Worm (Caenorhabditis elegans) whole organism, L3 larva: ENCODE results near the gene slc-36.1.
A peak's percentile ranks its signal among the peaks of the same experiment; 100 is the strongest.

ENCODE experiments used
- R02D3.7 ChIP-seq: fragments of 150-350 bp; optimal IDR thresholded peaks from 2 replicates; lab custom pipeline; 2014; ENCODE audit warnings: missing biosample characterization, missing genetic modification characterization
- ZK546.5 ChIP-seq: sonication (generic microtip); optimal IDR thresholded peaks from 2 replicates; lab custom pipeline; 2017; ENCODE audit warnings: missing biosample characterization, missing genetic modification characterization
- ama-1 ChIP-seq: fragments of 150-350 bp; optimal IDR thresholded peaks from 2 replicates; lab custom pipeline; 2018
- ceh-28 ChIP-seq: fragments of 150-350 bp; optimal IDR thresholded peaks from 2 replicates; lab custom pipeline; 2014; ENCODE audit warnings: missing biosample characterization, missing genetic modification reagents, missing genetic modification characterization
- ceh-82 ChIP-seq: fragments of 150-350 bp; optimal IDR thresholded peaks from 2 replicates; lab custom pipeline; 2014; ENCODE audit warnings: missing biosample characterization, missing genetic modification characterization
- ceh-9 ChIP-seq: sonication (generic microtip); optimal IDR thresholded peaks from 2 replicates; lab custom pipeline; 2018; ENCODE audit warnings: missing biosample characterization, missing genetic modification characterization
- daf-12 ChIP-seq: fragments of 150-350 bp; optimal IDR thresholded peaks from 2 replicates; lab custom pipeline; 2014; ENCODE audit warnings: missing biosample characterization, missing genetic modification reagents, missing genetic modification characterization
- egl-27 ChIP-seq: sonication (generic microtip); optimal IDR thresholded peaks from 4 replicates; lab custom pipeline; 2017; ENCODE audit warnings: missing biosample characterization, missing genetic modification reagents, missing genetic modification characterization
- elt-1 ChIP-seq: fragments of 150-350 bp; optimal IDR thresholded peaks from 2 replicates; lab custom pipeline; 2014; ENCODE audit warnings: missing biosample characterization, missing genetic modification characterization
- elt-2 ChIP-seq: sonication (generic microtip); optimal IDR thresholded peaks from 2 replicates; lab custom pipeline; 2016; ENCODE audit warnings: missing genetic modification reagents, mild to moderate bottlenecking, missing genetic modification characterization, missing compliant biosample characterization
- elt-3 ChIP-seq, 3 experiments: fragments of 150-350 bp in 1 of 3; sonication (generic microtip) in 2 of 3; optimal IDR thresholded peaks; 2 replicates in 2 of 3; 4 replicates in 1 of 3; lab custom pipeline; 2014 to 2017; ENCODE audit warnings: missing biosample characterization in 3 of 3, missing genetic modification characterization in 3 of 3
- fkh-10 ChIP-seq: sonication (generic microtip); optimal IDR thresholded peaks from 2 replicates; lab custom pipeline; 2017; ENCODE audit warnings: missing biosample characterization, missing genetic modification reagents, missing genetic modification characterization
- fkh-2 ChIP-seq: fragments of 150-350 bp; optimal IDR thresholded peaks from 2 replicates; lab custom pipeline; 2014; ENCODE audit warnings: missing biosample characterization, missing genetic modification reagents, missing genetic modification characterization
- fos-1 ChIP-seq: fragments of 150-350 bp; optimal IDR thresholded peaks from 2 replicates; lab custom pipeline; 2014; ENCODE audit warnings: missing biosample characterization, missing genetic modification characterization
- hmg-11 ChIP-seq: sonication (generic microtip); optimal IDR thresholded peaks from 2 replicates; lab custom pipeline; 2016; ENCODE audit warnings: missing genetic modification characterization, missing compliant biosample characterization
- jun-1 ChIP-seq: fragments of 150-350 bp; optimal IDR thresholded peaks from 2 replicates; lab custom pipeline; 2014; ENCODE audit warnings: missing biosample characterization, missing genetic modification reagents, missing genetic modification characterization
- lin-15B ChIP-seq: fragments of 150-350 bp; optimal IDR thresholded peaks from 2 replicates; lab custom pipeline; 2014; ENCODE audit warnings: missing biosample characterization, missing genetic modification characterization
- lin-39 ChIP-seq: fragments of 150-350 bp; optimal IDR thresholded peaks from 2 replicates; lab custom pipeline; 2018; ENCODE audit warnings: missing biosample characterization, missing genetic modification reagents, missing genetic modification characterization
- lsy-12 ChIP-seq: sonication (generic microtip); optimal IDR thresholded peaks from 2 replicates; lab custom pipeline; 2016; ENCODE audit warnings: mild to moderate bottlenecking, missing genetic modification characterization, missing compliant biosample characterization
- mdl-1 ChIP-seq: fragments of 150-350 bp; optimal IDR thresholded peaks from 2 replicates; lab custom pipeline; 2014; ENCODE audit warnings: missing biosample characterization, missing genetic modification characterization
- mml-1 ChIP-seq: fragments of 150-350 bp; sonication (generic microtip); optimal IDR thresholded peaks from 3 replicates; lab custom pipeline; 2014; ENCODE audit warnings: missing biosample characterization, missing genetic modification characterization
- nfya-1 ChIP-seq: sonication (generic microtip); optimal IDR thresholded peaks from 2 replicates; lab custom pipeline; 2017; ENCODE audit warnings: missing genetic modification characterization, mild to moderate bottlenecking, missing compliant biosample characterization, antibody characterized with exemption, moderate library complexity; ENCODE audit not compliant: insufficient read depth
- nhr-11 ChIP-seq: fragments of 150-350 bp; optimal IDR thresholded peaks from 2 replicates; lab custom pipeline; 2014; ENCODE audit warnings: missing biosample characterization, missing genetic modification characterization
- nhr-12 ChIP-seq: fragments of 150-350 bp; optimal IDR thresholded peaks from 2 replicates; lab custom pipeline; 2014; ENCODE audit warnings: missing biosample characterization, missing genetic modification characterization
- nhr-23 ChIP-seq: fragments of 150-350 bp; optimal IDR thresholded peaks from 2 replicates; lab custom pipeline; 2014; ENCODE audit warnings: missing biosample characterization, missing genetic modification reagents, missing genetic modification characterization
- nhr-237 ChIP-seq: fragments of 150-350 bp; optimal IDR thresholded peaks from 2 replicates; lab custom pipeline; 2014; ENCODE audit warnings: missing biosample characterization, missing genetic modification characterization
- nhr-25 ChIP-seq: sonication (generic microtip); optimal IDR thresholded peaks from 2 replicates; lab custom pipeline; 2017; ENCODE audit warnings: missing biosample characterization, missing genetic modification characterization
- nhr-28 ChIP-seq: fragments of 150-350 bp; optimal IDR thresholded peaks from 2 replicates; lab custom pipeline; 2014; ENCODE audit warnings: missing biosample characterization, missing genetic modification characterization
- nhr-43 ChIP-seq: sonication (generic microtip); optimal IDR thresholded peaks from 2 replicates; lab custom pipeline; 2016; ENCODE audit warnings: mild to moderate bottlenecking, missing genetic modification characterization, missing compliant biosample characterization; ENCODE audit not compliant: poor library complexity, severe bottlenecking
- nhr-67 ChIP-seq: fragments of 150-350 bp; optimal IDR thresholded peaks from 2 replicates; lab custom pipeline; 2014; ENCODE audit warnings: missing biosample characterization, missing genetic modification characterization
- nhr-76 ChIP-seq: fragments of 150-350 bp; sonication (generic microtip); optimal IDR thresholded peaks from 5 replicates; lab custom pipeline; 2014; ENCODE audit warnings: missing biosample characterization, missing genetic modification characterization
- pha-4 ChIP-seq: fragments of 150-350 bp; optimal IDR thresholded peaks from 2 replicates; lab custom pipeline; 2014; ENCODE audit warnings: missing biosample characterization, missing genetic modification reagents, missing genetic modification characterization
- pqm-1 ChIP-seq: fragments of 150-350 bp; optimal IDR thresholded peaks from 2 replicates; lab custom pipeline; 2017; ENCODE audit warnings: missing biosample characterization, missing genetic modification characterization, inconsistent platforms
- sea-2 ChIP-seq: fragments of 150-350 bp; sonication (generic microtip); optimal IDR thresholded peaks from 4 replicates; lab custom pipeline; 2014; ENCODE audit warnings: missing biosample characterization, missing genetic modification reagents, missing genetic modification characterization
- snpc-4 ChIP-seq: fragments of 150-350 bp; optimal IDR thresholded peaks from 2 replicates; lab custom pipeline; 2014; ENCODE audit warnings: missing biosample characterization, missing genetic modification characterization
- tbx-2 ChIP-seq: sonication (generic microtip); optimal IDR thresholded peaks from 2 replicates; lab custom pipeline; 2016; ENCODE audit warnings: mild to moderate bottlenecking, missing genetic modification characterization, missing compliant biosample characterization
- unc-39 ChIP-seq: sonication (generic microtip); optimal IDR thresholded peaks from 4 replicates; lab custom pipeline; 2017; ENCODE audit warnings: missing biosample characterization, missing genetic modification characterization
- unc-62 ChIP-seq: fragments of 150-350 bp; sonication (generic microtip); optimal IDR thresholded peaks from 4 replicates; lab custom pipeline; 2014; ENCODE audit warnings: missing biosample characterization, missing genetic modification reagents, missing genetic modification characterization
- zag-1 ChIP-seq: fragments of 150-350 bp; optimal IDR thresholded peaks from 2 replicates; lab custom pipeline; 2014; ENCODE audit warnings: missing biosample characterization, missing genetic modification characterization
- ztf-11 ChIP-seq: fragments of 150-350 bp; optimal IDR thresholded peaks from 2 replicates; lab custom pipeline; 2014; ENCODE audit warnings: missing biosample characterization, missing genetic modification characterization
- ztf-4 ChIP-seq: fragments of 150-350 bp; optimal IDR thresholded peaks from 2 replicates; lab custom pipeline; 2014; ENCODE audit warnings: missing biosample characterization, missing genetic modification characterization

Gene slc-36.1

ce11 chrIII:13267046-13267445 is 40.3 kb upstream of the slc-36.1 start:
- no peak for TF ChIP-seq elt-3 (tag; optimal IDR thresholded peaks at IDR 0.05; lab: Kevin White, UChicago)
- no peak for TF ChIP-seq lin-39 (tag; lab: Kevin White, UChicago)
- no peak for TF ChIP-seq nhr-76 (tag; lab: Kevin White, UChicago)
- TF ChIP-seq ceh-9 (tag; lab: Kevin White, UChicago) = no peak

- TF ChIP-seq sea-2 (GFP tag; lab: Kevin White, UChicago) = no peak
- TF ChIP-seq daf-12 (tag; lab: Kevin White, UChicago) = no peak
- TF ChIP-seq jun-1 (tag; lab: Kevin White, UChicago) = peak; percentile 2
- no peak for TF ChIP-seq ZK546.5
- TF ChIP-seq unc-39 (tag; lab: Kevin White, UChicago) = no peak
- TF ChIP-seq nhr-67 (tag; lab: Kevin White, UChicago) = no peak
- no peak for TF ChIP-seq mml-1 (tag; lab: Kevin White, UChicago)
- TF ChIP-seq elt-2 (tag; lab: Kevin White, UChicago) = peak; percentile 43
- TF ChIP-seq zag-1 (tag; lab: Kevin White, UChicago) = no peak
- no peak for TF ChIP-seq unc-62 (GFP tag; lab: Kevin White, UChicago)
- TF ChIP-seq nhr-43 = peak; percentile 79
- TF ChIP-seq pqm-1 (tag; lab: Kevin White, UChicago) = no peak
- no peak for TF ChIP-seq nhr-237
- TF ChIP-seq lin-39 (tag; lab: Kevin White, UChicago) = no peak
- no peak for TF ChIP-seq elt-1 (tag; lab: Kevin White, UChicago)
- TF ChIP-seq nhr-76 (tag; lab: Kevin White, UChicago) = no peak
- TF ChIP-seq tbx-2 = peak; percentile 66
- no peak for TF ChIP-seq nhr-28
- no peak for TF ChIP-seq ztf-4 (tag; lab: Kevin White, UChicago)
- no peak for TF ChIP-seq ceh-9 (tag; lab: Kevin White, UChicago)
- TF ChIP-seq nfya-1 (tag; lab: Kevin White, UChicago) = peak; percentile 75
- peak; percentile 17 for TF ChIP-seq snpc-4 (tag; lab: Kevin White, UChicago)
- peak; percentile 62 for TF ChIP-seq nhr-23 (tag; lab: Kevin White, UChicago)
- TF ChIP-seq nhr-25 = peak; percentile 36
- TF ChIP-seq R02D3.7 (tag; lab: Kevin White, UChicago) = peak; percentile 63
- peak; percentile 65 for TF ChIP-seq lin-15B (tag; lab: Kevin White, UChicago)
- TF ChIP-seq ceh-28 = peak; percentile 78
- no peak for TF ChIP-seq nhr-12
- peak; percentile 39 for TF ChIP-seq ceh-82 (tag; lab: Kevin White, UChicago)
- peak; percentile 96 for TF ChIP-seq hmg-11 (tag; lab: Kevin White, UChicago)
- no peak for TF ChIP-seq fkh-2 (tag; lab: Kevin White, UChicago)
- TF ChIP-seq ama-1 (lab: Kevin White, UChicago) = no peak
- TF ChIP-seq mdl-1 (tag; lab: Kevin White, UChicago) = no peak
- TF ChIP-seq nhr-11 (tag; lab: Kevin White, UChicago) = no peak
- peak; percentile 50 for TF ChIP-seq lsy-12 (tag; lab: Kevin White, UChicago)
- no peak for TF ChIP-seq egl-27 (tag; lab: Kevin White, UChicago)
- no peak for TF ChIP-seq fos-1
- no peak for TF ChIP-seq ztf-11 (tag; lab: Kevin White, UChicago)
- TF ChIP-seq pha-4 = peak; percentile 68
Observed at ce11 chrIII:13268856-13269255, 38.4 kb upstream of the slc-36.1 start, which contains the start of gene cpf-2. Gene cpf-2 (minus strand): TSS chrIII:13268883.

- TF ChIP-seq lin-39 (tag; lab: Kevin White, UChicago) (peak; percentile 23), egl-27 (tag; lab: Kevin White, UChicago) (no peak), nfya-1 (tag; lab: Kevin White, UChicago) (peak; percentile 64), nhr-12 (no peak), fkh-10 (GFP tag; lab: Kevin White, UChicago) (peak; percentile 62)
Observed at ce11 chrIII:13270896-13271295, 36.4 kb upstream of the slc-36.1 start.
